Worm (Caenorhabditis elegans) whole organism, young adult: Measurements from ENCODE around the gene T22D1.3.

Experiments used
- B0035.1 ChIP-seq: sonication (generic microtip); optimal IDR thresholded peaks from 2 replicates; lab custom pipeline; 2016; ENCODE audit warnings: missing genetic modification characterization, mild to moderate bottlenecking, missing compliant biosample characterization, missing genotype, missing genetic modification reagents
- B0261.1 ChIP-seq: sonication (generic microtip); optimal IDR thresholded peaks from 2 replicates; lab custom pipeline; 2016; ENCODE audit warnings: mild to moderate bottlenecking, missing genetic modification characterization, moderate library complexity, missing compliant biosample characterization
- F23B12.7 ChIP-seq: sonication (generic microtip); optimal IDR thresholded peaks from 2 replicates; lab custom pipeline; 2017; ENCODE audit warnings: missing genetic modification characterization, mild to moderate bottlenecking, missing compliant biosample characterization, antibody characterized with exemption, moderate library complexity; ENCODE audit not compliant: insufficient read depth
- F39B2.1 ChIP-seq: fragments of 200-800 bp; sonication (Bioruptor generic); IDR thresholded peaks from 2 replicates; pipeline ENCODE4 v1.3.6; 2022; ENCODE audit warnings: missing genetic modification reagents, missing genetic modification characterization, missing compliant biosample characterization
- F49E8.2 ChIP-seq: sonication (generic microtip); optimal IDR thresholded peaks from 3 replicates; lab custom pipeline; 2017; ENCODE audit warnings: missing genetic modification characterization, mild to moderate bottlenecking, missing compliant biosample characterization, antibody characterized with exemption, moderate library complexity; ENCODE audit not compliant: insufficient read depth
- F55B11.4 ChIP-seq: sonication (generic microtip); optimal IDR thresholded peaks from 2 replicates; lab custom pipeline; 2016; ENCODE audit warnings: missing compliant biosample characterization, missing genetic modification characterization, borderline replicate concordance; ENCODE audit not compliant: insufficient read depth
- T26A5.8 ChIP-seq: sonication (generic microtip); optimal IDR thresholded peaks from 2 replicates; lab custom pipeline; 2016; ENCODE audit warnings: missing genetic modification characterization, missing compliant biosample characterization
- Y53G8AR.9 ChIP-seq: fragments of 200-800 bp; sonication (Bioruptor generic); conservative IDR thresholded peaks from 2 replicates; pipeline ENCODE4 v1.3.6; 2022; ENCODE audit warnings: missing genetic modification reagents, missing genetic modification characterization, missing compliant biosample characterization
- Y56A3A.18 ChIP-seq: fragments of 200-800 bp; sonication (Bioruptor generic); IDR thresholded peaks from 2 replicates; pipeline ENCODE4 v1.3.6; 2022; ENCODE audit warnings: missing genetic modification reagents, missing genetic modification characterization, missing compliant biosample characterization
- ZK185.1 ChIP-seq: sonication (generic microtip); optimal IDR thresholded peaks from 2 replicates; lab custom pipeline; 2016; ENCODE audit warnings: mild to moderate bottlenecking, missing genetic modification characterization, missing compliant biosample characterization; ENCODE audit not compliant: poor library complexity, severe bottlenecking
- athp-1 ChIP-seq: sonication (generic microtip); optimal IDR thresholded peaks from 2 replicates; lab custom pipeline; 2017; ENCODE audit warnings: mild to moderate bottlenecking, missing genetic modification characterization, missing compliant biosample characterization
- attf-3 ChIP-seq: fragments of 200-800 bp; sonication (Bioruptor generic); conservative IDR thresholded peaks from 2 replicates; pipeline ENCODE4 v1.3.6; 2022; ENCODE audit warnings: missing genetic modification reagents, missing genetic modification characterization, missing compliant biosample characterization
- attf-5 ChIP-seq: fragments of 200-800 bp; sonication (Bioruptor generic); optimal IDR thresholded peaks from 2 replicates; lab custom pipeline; 2018; ENCODE audit warnings: mild to moderate bottlenecking, missing genetic modification characterization, missing compliant biosample characterization
- ceh-27 ChIP-seq: fragments of 200-800 bp; sonication (Bioruptor generic); optimal IDR thresholded peaks from 2 replicates; lab custom pipeline; 2018; ENCODE audit warnings: mild to moderate bottlenecking, missing genetic modification characterization, moderate library complexity, missing compliant biosample characterization
- ceh-91 ChIP-seq: fragments of 200-800 bp; sonication (Bioruptor generic); IDR thresholded peaks from 2 replicates; pipeline ENCODE4 v1.3.6; 2022; ENCODE audit warnings: missing genetic modification reagents, missing genetic modification characterization, missing compliant biosample characterization
- die-1 ChIP-seq: sonication (generic microtip); optimal IDR thresholded peaks from 2 replicates; lab custom pipeline; 2016; ENCODE audit warnings: missing genotype, mild to moderate bottlenecking, missing genetic modification characterization, missing compliant biosample characterization
- efl-1 ChIP-seq: fragments of 150-350 bp; optimal IDR thresholded peaks from 2 replicates; lab custom pipeline; 2014; ENCODE audit warnings: missing biosample characterization, missing genetic modification reagents, missing genetic modification characterization
- ekl-4 ChIP-seq: fragments of 200-800 bp; sonication (Bioruptor generic); IDR thresholded peaks from 2 replicates; pipeline ENCODE4 v1.3.6; 2022; ENCODE audit warnings: missing genetic modification reagents, missing genetic modification characterization, missing compliant biosample characterization
- hsf-1 ChIP-seq: fragments of 200-800 bp; sonication (Bioruptor generic); IDR thresholded peaks from 2 replicates; pipeline ENCODE4 v1.3.6; 2022; ENCODE audit warnings: missing genetic modification reagents, missing genetic modification characterization, missing compliant biosample characterization
- lag-1 ChIP-seq: fragments of 200-800 bp; sonication (Bioruptor generic); IDR thresholded peaks from 2 replicates; pipeline ENCODE4 v1.3.6; 2022; ENCODE audit warnings: missing genetic modification reagents, missing genetic modification characterization, missing compliant biosample characterization
- lin-40 ChIP-seq: sonication (generic microtip); optimal IDR thresholded peaks from 2 replicates; lab custom pipeline; 2016; ENCODE audit warnings: missing genetic modification characterization, mild to moderate bottlenecking, missing compliant biosample characterization, missing genotype, missing genetic modification reagents
- lin-54 ChIP-seq: fragments of 200-800 bp; sonication (Bioruptor generic); optimal IDR thresholded peaks from 2 replicates; lab custom pipeline; 2018; ENCODE audit warnings: mild to moderate bottlenecking, missing genetic modification characterization, missing compliant biosample characterization
- lsl-1 ChIP-seq: fragments of 200-800 bp; sonication (Bioruptor generic); optimal IDR thresholded peaks from 2 replicates; lab custom pipeline; 2018; ENCODE audit warnings: mild to moderate bottlenecking, missing genetic modification characterization, moderate library complexity, missing compliant biosample characterization
- madf-10 ChIP-seq: sonication (generic microtip); optimal IDR thresholded peaks from 2 replicates; lab custom pipeline; 2016; ENCODE audit warnings: mild to moderate bottlenecking, missing genetic modification characterization, missing compliant biosample characterization
- nhr-27 ChIP-seq: fragments of 200-800 bp; sonication (Bioruptor generic); optimal IDR thresholded peaks from 2 replicates; lab custom pipeline; 2018; ENCODE audit warnings: mild to moderate bottlenecking, missing genetic modification characterization, moderate library complexity, missing compliant biosample characterization
- nhr-80 ChIP-seq: sonication (generic microtip); optimal IDR thresholded peaks from 2 replicates; lab custom pipeline; 2016; ENCODE audit warnings: missing genetic modification characterization, missing compliant biosample characterization
- rcor-1 ChIP-seq: fragments of 200-800 bp; sonication (Bioruptor generic); IDR thresholded peaks from 2 replicates; pipeline ENCODE4 v1.3.6; 2022; ENCODE audit warnings: missing genetic modification reagents, missing genetic modification characterization, missing compliant biosample characterization
- snpc-1.1 ChIP-seq: sonication (generic microtip); optimal IDR thresholded peaks from 2 replicates; lab custom pipeline; 2017; ENCODE audit warnings: missing genetic modification characterization, mild to moderate bottlenecking, missing compliant biosample characterization, antibody characterized with exemption, moderate library complexity, missing genotype, missing genetic modification reagents; ENCODE audit not compliant: insufficient read depth
- snpc-1.3 ChIP-seq: sonication (generic microtip); optimal IDR thresholded peaks from 2 replicates; lab custom pipeline; 2017; ENCODE audit warnings: missing genetic modification characterization, mild to moderate bottlenecking, missing compliant biosample characterization, antibody characterized with exemption, moderate library complexity, missing genotype, missing genetic modification reagents; ENCODE audit not compliant: insufficient read depth
- snpc-4 ChIP-seq, 5 experiments: fragments of 150-350 bp in 1 of 5; sonication (generic microtip) in 4 of 5; optimal IDR thresholded peaks; 2 replicates each; lab custom pipeline; 2014 to 2018; ENCODE audit warnings: missing genetic modification characterization in 5 of 5, missing biosample characterization in 3 of 5, antibody characterized with exemption in 2 of 5, mild to moderate bottlenecking in 2 of 5, missing compliant biosample characterization in 2 of 5, missing genotype in 2 of 5, moderate library complexity in 2 of 5, missing genetic modification reagents in 1 of 5
- tbp1 ChIP-seq: fragments of 200-800 bp; sonication (Bioruptor generic); optimal IDR thresholded peaks from 2 replicates; lab custom pipeline; 2018; ENCODE audit warnings: mild to moderate bottlenecking, missing genetic modification characterization, missing compliant biosample characterization
- tbx-9 ChIP-seq: sonication (generic microtip); optimal IDR thresholded peaks from 2 replicates; lab custom pipeline; 2016; ENCODE audit warnings: borderline replicate concordance, missing genetic modification characterization, inconsistent platforms, missing compliant biosample characterization
- tlf-1 ChIP-seq: fragments of 200-800 bp; sonication (Bioruptor generic); optimal IDR thresholded peaks from 2 replicates; lab custom pipeline; 2018; ENCODE audit warnings: mild to moderate bottlenecking, missing genetic modification characterization, missing compliant biosample characterization
- unc-130 ChIP-seq: sonication (generic microtip); optimal IDR thresholded peaks from 2 replicates; lab custom pipeline; 2016; ENCODE audit warnings: missing genetic modification reagents, missing genetic modification characterization, missing compliant biosample characterization
- ztf-18 ChIP-seq: sonication (generic microtip); optimal IDR thresholded peaks from 2 replicates; lab custom pipeline; 2016; ENCODE audit warnings: missing genotype, mild to moderate bottlenecking, missing genetic modification characterization, missing compliant biosample characterization
- ztf-26 ChIP-seq: sonication (generic microtip); optimal IDR thresholded peaks from 2 replicates; lab custom pipeline; 2017; ENCODE audit warnings: missing genetic modification characterization, missing compliant biosample characterization
- ztf-6 ChIP-seq: fragments of 200-800 bp; sonication (Bioruptor generic); IDR thresholded peaks from 2 replicates; pipeline ENCODE4 v1.3.6; 2022; ENCODE audit warnings: missing genetic modification reagents, missing genetic modification characterization, missing compliant biosample characterization

The T22D1.3 gene

DNA sequence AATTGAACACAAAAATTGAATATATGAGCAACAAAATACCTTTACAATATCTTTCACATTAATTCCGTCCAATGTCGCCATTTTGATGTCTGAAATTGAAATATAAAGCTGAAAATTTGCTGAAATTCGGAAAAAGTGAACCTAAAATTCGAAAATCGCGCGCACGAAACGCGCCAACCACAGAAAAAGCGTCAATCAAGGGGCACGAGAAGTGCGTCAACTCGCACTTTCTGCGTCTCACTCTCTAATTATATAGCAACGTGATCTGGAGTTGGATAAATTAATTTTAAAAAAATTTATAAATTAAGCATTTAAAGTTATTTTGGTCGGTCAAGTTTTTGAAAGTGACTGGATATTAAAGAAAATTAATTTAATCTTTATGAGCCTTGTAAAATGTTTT, 6.0 kb downstream of the T22D1.3 start, which contains the start of gene ruvb-2 (continued):
- TF ChIP-seq ceh-91 (GFP tag; lab: Robert Waterston, UW): peak; percentile 36
- TF ChIP-seq lin-54 (GFP tag; lab: Kevin White, UChicago): peak; percentile 91
- TF ChIP-seq snpc-4 (GFP tag; optimal IDR thresholded peaks at IDR 0.05; lab: Kevin White, UChicago): peak; percentile 74
- TF ChIP-seq snpc-4 (tag; optimal IDR thresholded peaks at IDR 0.05; lab: Kevin White, UChicago): peak; percentile 79 to 91 (median 86)
- peak; percentile 54; the same call in 1 of the 2 replicates for TF ChIP-seq ekl-4 (GFP tag; lab: Robert Waterston, UW)
- TF ChIP-seq rcor-1 (GFP tag; lab: Robert Waterston, UW): peak; percentile 72
- TF ChIP-seq B0261.1 (tag; lab: Kevin White, UChicago): no peak
- TF ChIP-seq snpc-1.1 (tag; lab: Kevin White, UChicago): peak; percentile 31
- TF ChIP-seq ztf-18: peak; percentile 97
- peak; percentile 52 for TF ChIP-seq ZK185.1 (tag; lab: Kevin White, UChicago)
- peak; percentile 56 for TF ChIP-seq snpc-1.3 (tag; lab: Kevin White, UChicago)
- TF ChIP-seq F23B12.7: peak; percentile 71
- peak; percentile 65; the same call in 1 of the 2 replicates for TF ChIP-seq attf-3
- TF ChIP-seq attf-5 (GFP tag; lab: Kevin White, UChicago): peak; percentile 97
- TF ChIP-seq tbp1 (GFP tag; lab: Kevin White, UChicago): peak; percentile 70
- TF ChIP-seq nhr-80 (tag; lab: Kevin White, UChicago): peak; percentile 56
- no peak for TF ChIP-seq F39B2.1
- peak; percentile 62 for TF ChIP-seq Y53G8AR.9
- TF ChIP-seq athp-1 (tag; lab: Kevin White, UChicago): peak; percentile 73
- TF ChIP-seq ztf-26 (tag; lab: Kevin White, UChicago): peak; percentile 17
- 0 out of 2 replicates have a peak, but pooled peaks have one; percentile 22 for TF ChIP-seq Y56A3A.18 (GFP tag; lab: Robert Waterston, UW)
- TF ChIP-seq lsl-1 (GFP tag; lab: Kevin White, UChicago): peak; percentile 65
- peak; percentile 58 for TF ChIP-seq efl-1
- no peak for TF ChIP-seq nhr-27 (tag; lab: Kevin White, UChicago)

- TF ChIP-seq ceh-27 (GFP tag; lab: Kevin White, UChicago) (no peak), ztf-6 (GFP tag; lab: Robert Waterston, UW) (no peak), lag-1 (GFP tag; lab: Robert Waterston, UW) (no peak), efl-1 (no peak), lin-40 (tag; lab: Kevin White, UChicago) (no peak), madf-10 (tag; lab: Kevin White, UChicago) (no peak), B0035.1 (tag; lab: Kevin White, UChicago) (no peak), unc-130 (GFP tag; lab: Kevin White, UChicago) (no peak), hsf-1 (GFP tag; lab: Robert Waterston, UW) (no peak), F55B11.4 (tag; lab: Kevin White, UChicago) (no peak), attf-3 (no peak), T26A5.8 (tag; lab: Kevin White, UChicago) (no peak), tlf-1 (GFP tag; lab: Kevin White, UChicago) (no peak), F49E8.2 (tag; lab: Kevin White, UChicago) (no peak), tbx-9 (no peak), die-1 (tag; lab: Kevin White, UChicago) (no peak), ztf-26 (tag; lab: Kevin White, UChicago) (no peak)
Measured at ce11 chrIV:6920063-6920462, 6.7 kb downstream of the T22D1.3 start, which contains the start of gene T22D1.18. Gene T22D1.18, minus strand, starts transcription at chrIV:6920163.
